5 worm cellular contexts compared by ENCODE assay signal in the genomic region with DNA sequence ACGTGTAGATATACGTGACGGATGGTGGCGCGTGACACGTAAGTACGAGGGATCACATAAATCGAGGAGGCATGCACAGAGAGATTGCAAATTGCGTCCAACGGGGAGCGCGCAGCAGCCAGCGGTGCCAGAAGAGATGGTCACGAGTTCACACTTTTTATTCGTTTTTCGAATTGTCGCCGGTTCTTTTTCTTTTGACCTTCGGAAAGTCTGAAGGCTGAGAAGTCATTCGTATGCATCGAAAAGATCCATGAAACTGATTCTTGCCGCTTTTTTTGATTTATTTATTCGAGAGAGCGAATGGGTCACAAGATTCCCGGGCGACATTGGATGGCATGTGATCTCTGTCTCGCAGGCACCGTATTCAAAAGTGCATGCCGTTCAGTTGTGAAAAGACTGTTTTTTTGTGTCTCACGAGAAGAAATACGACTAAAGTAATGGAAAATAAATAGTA.
TF ChIP-seq lines count a peak whose summit lies in the region.

No protein-coding gene starts in this region.

TF ChIP-seq in whole organism, L1 larva, 84 proteins besides CTCF, POLR2A, EP300 and RAD21 (continued from another document and continues in another):
- no peak for TF ChIP-seq unc-62 (GFP tag; optimal IDR thresholded peaks at IDR 0.05; lab: Kevin White, UChicago)
- TF ChIP-seq vab-15 (tag; optimal IDR thresholded peaks at IDR 0.05; lab: Kevin White, UChicago) = no peak
- peak; percentile 45 for TF ChIP-seq skn-1 (tag; optimal IDR thresholded peaks at IDR 0.05; lab: Kevin White, UChicago)
- no peak for TF ChIP-seq fos-1 (tag; optimal IDR thresholded peaks at IDR 0.05; lab: Kevin White, UChicago)
- TF ChIP-seq efl-3 (GFP tag; optimal IDR thresholded peaks at IDR 0.05; lab: Kevin White, UChicago) = peak; percentile 69
- TF ChIP-seq elt-2 (tag; optimal IDR thresholded peaks at IDR 0.05; lab: Kevin White, UChicago) = peak; percentile 25
- TF ChIP-seq Y116A8C.19 (tag; optimal IDR thresholded peaks at IDR 0.05; lab: Kevin White, UChicago; ENCODE audit: borderline replicate concordance) = no peak
- TF ChIP-seq hlh-17 (GFP tag; optimal IDR thresholded peaks at IDR 0.05; lab: Kevin White, UChicago; ENCODE audit: borderline replicate concordance) = no peak
- no peak for TF ChIP-seq ceh-63 (GFP tag; optimal IDR thresholded peaks at IDR 0.05; lab: Kevin White, UChicago)
- TF ChIP-seq lir-3 (tag; optimal IDR thresholded peaks at IDR 0.05; lab: Kevin White, UChicago; ENCODE audit: poor library complexity) = peak; percentile 78
- TF ChIP-seq unc-30 (tag; optimal IDR thresholded peaks at IDR 0.05; lab: Kevin White, UChicago) = no peak
- no peak for TF ChIP-seq hlh-4 (tag; optimal IDR thresholded peaks at IDR 0.05; lab: Kevin White, UChicago)
- peak; percentile 80 for TF ChIP-seq ceh-88 (GFP tag; IDR thresholded peaks at IDR 0.05; lab: Robert Waterston, UW)
- no peak for TF ChIP-seq ces-1 (GFP tag; optimal IDR thresholded peaks at IDR 0.05; lab: Kevin White, UChicago)
- no peak for TF ChIP-seq pag-3 (tag; optimal IDR thresholded peaks at IDR 0.05; lab: Kevin White, UChicago; ENCODE audit: borderline replicate concordance, insufficient read depth)
- peak; percentile 67 to 68 for TF ChIP-seq lsy-2 (tag; optimal IDR thresholded peaks at IDR 0.05; lab: Kevin White, UChicago)
- peak; percentile 31 for TF ChIP-seq snpc-4 (tag; optimal IDR thresholded peaks at IDR 0.05; lab: Kevin White, UChicago)
- peak; percentile 45 for TF ChIP-seq grh-1 (GFP tag; IDR thresholded peaks at IDR 0.05; lab: Robert Waterston, UW)
- no peak for TF ChIP-seq tlp-1 (tag; optimal IDR thresholded peaks at IDR 0.05; lab: Kevin White, UChicago)
- no peak for TF ChIP-seq zag-1 (tag; optimal IDR thresholded peaks at IDR 0.05; lab: Kevin White, UChicago)
- peak; percentile 87 for TF ChIP-seq xbp-1 (tag; optimal IDR thresholded peaks at IDR 0.05; lab: Kevin White, UChicago)
- TF ChIP-seq mab-9 (GFP tag; IDR thresholded peaks at IDR 0.05; lab: Robert Waterston, UW) = peak; percentile 87
- peak; percentile 10 for TF ChIP-seq fkh-10 (GFP tag; optimal IDR thresholded peaks at IDR 0.05; lab: Kevin White, UChicago)
- no peak for TF ChIP-seq nhr-77 (tag; optimal IDR thresholded peaks at IDR 0.05; lab: Kevin White, UChicago)
- TF ChIP-seq ztf-11 (tag; optimal IDR thresholded peaks at IDR 0.05; lab: Kevin White, UChicago) = peak in 1 of 2 experiments; percentile 79

TF ChIP-seq in whole organism, L2 larva, 48 proteins besides CTCF, POLR2A, EP300 and RAD21 (continued from another document):
- TF ChIP-seq F13H6.1 (tag; optimal IDR thresholded peaks at IDR 0.05; lab: Kevin White, UChicago) (peak; percentile 50), egl-27 (tag; optimal IDR thresholded peaks at IDR 0.05; lab: Kevin White, UChicago) (no peak), nhr-237 (tag; optimal IDR thresholded peaks at IDR 0.05; lab: Kevin White, UChicago) (no peak), ztf-4 (tag; optimal IDR thresholded peaks at IDR 0.05; lab: Kevin White, UChicago) (peak; percentile 62), nhr-10 (tag; optimal IDR thresholded peaks at IDR 0.05; lab: Kevin White, UChicago) (no peak), sma-3 (GFP tag; optimal IDR thresholded peaks at IDR 0.05; lab: Kevin White, UChicago) (peak; percentile 59), ama-1 (optimal IDR thresholded peaks at IDR 0.05; lab: Kevin White, UChicago) (peak; percentile 81), dmd-4 (tag; optimal IDR thresholded peaks at IDR 0.05; lab: Kevin White, UChicago) (no peak), ztf-11 (tag; optimal IDR thresholded peaks at IDR 0.05; lab: Kevin White, UChicago) (no peak), nhr-77 (tag; optimal IDR thresholded peaks at IDR 0.05; lab: Kevin White, UChicago) (no peak), nhr-129 (tag; optimal IDR thresholded peaks at IDR 0.05; lab: Kevin White, UChicago) (peak; percentile 77), peb-1 (tag; optimal IDR thresholded peaks at IDR 0.05; lab: Kevin White, UChicago) (no peak), nhr-11 (tag; optimal IDR thresholded peaks at IDR 0.05; lab: Kevin White, UChicago) (no peak), gmeb-1 (tag; optimal IDR thresholded peaks at IDR 0.05; lab: Kevin White, UChicago) (peak; percentile 60)

TF ChIP-seq in whole organism, L3 larva, 47 proteins besides CTCF, POLR2A, EP300 and RAD21 (continued from another document):
- no peak for TF ChIP-seq ztf-11 (tag; optimal IDR thresholded peaks at IDR 0.05; lab: Kevin White, UChicago)
- TF ChIP-seq tbx-2 (tag; optimal IDR thresholded peaks at IDR 0.05; lab: Kevin White, UChicago) = no peak
- no peak for TF ChIP-seq skn-1 (tag; optimal IDR thresholded peaks at IDR 0.05; lab: Kevin White, UChicago)
- TF ChIP-seq elt-3 (tag; optimal IDR thresholded peaks at IDR 0.05; lab: Kevin White, UChicago) = no peak
- no peak for TF ChIP-seq nhr-67 (tag; optimal IDR thresholded peaks at IDR 0.05; lab: Kevin White, UChicago)
- no peak for TF ChIP-seq unc-39 (tag; optimal IDR thresholded peaks at IDR 0.05; lab: Kevin White, UChicago)
- TF ChIP-seq unc-62 (GFP tag; optimal IDR thresholded peaks at IDR 0.05; lab: Kevin White, UChicago) = no peak
- TF ChIP-seq fkh-2 (tag; optimal IDR thresholded peaks at IDR 0.05; lab: Kevin White, UChicago) = no peak
- TF ChIP-seq mml-1 (tag; optimal IDR thresholded peaks at IDR 0.05; lab: Kevin White, UChicago) = no peak
- no peak for TF ChIP-seq ceh-9 (tag; optimal IDR thresholded peaks at IDR 0.05; lab: Kevin White, UChicago)
- no peak for TF ChIP-seq fos-1 (tag; optimal IDR thresholded peaks at IDR 0.05; lab: Kevin White, UChicago)

TF ChIP-seq in whole organism, L4 larva, 104 proteins besides CTCF, POLR2A, EP300 and RAD21 (continued from another document):
- TF ChIP-seq mxl-3 (GFP tag; optimal IDR thresholded peaks at IDR 0.05; lab: Kevin White, UChicago) (peak; percentile 53), ceh-20 (GFP tag; IDR thresholded peaks at IDR 0.05; lab: Robert Waterston, UW) (no peak), dpl-1 (GFP tag; optimal IDR thresholded peaks at IDR 0.05; lab: Kevin White, UChicago) (peak; percentile 16), hlh-30 (tag; optimal IDR thresholded peaks at IDR 0.05; lab: Kevin White, UChicago; ENCODE audit: insufficient read depth) (peak; percentile 98), nhr-10 (tag; optimal IDR thresholded peaks at IDR 0.05; lab: Kevin White, UChicago) (no peak), mep-1 (tag; optimal IDR thresholded peaks at IDR 0.05; lab: Kevin White, UChicago) (peak; percentile 74), ama-1 (optimal IDR thresholded peaks at IDR 0.05; lab: Kevin White, UChicago) (peak; percentile 3)

TF ChIP-seq in whole organism, young adult, 124 proteins besides CTCF, POLR2A, EP300 and RAD21 (continued from another document):
- TF ChIP-seq zim-3 (tag; optimal IDR thresholded peaks at IDR 0.05; lab: Kevin White, UChicago) (no peak), ceh-91 (GFP tag; IDR thresholded peaks at IDR 0.05; lab: Robert Waterston, UW) (no peak), snpc-4 (GFP tag; optimal IDR thresholded peaks at IDR 0.05; lab: Kevin White, UChicago) (no peak), snpc-4 (tag; optimal IDR thresholded peaks at IDR 0.05; lab: Kevin White, UChicago) (peak in 1 of 4 experiments; percentile 39), egl-18 (GFP tag; IDR thresholded peaks at IDR 0.05; lab: Robert Waterston, UW) (no peak)
TF ChIP-seq in whole organism, young adult: peak in this region for 24.
